Worm (Caenorhabditis elegans) whole organism, dauer: ENCODE results near the gene clec-148.

Experiments used
- unc-62 ChIP-seq: sonication (generic microtip); optimal IDR thresholded peaks from 2 replicates; lab custom pipeline; 2017; ENCODE audit warnings: missing biosample characterization, missing genetic modification reagents, missing genetic modification characterization

The clec-148 gene

DNA sequence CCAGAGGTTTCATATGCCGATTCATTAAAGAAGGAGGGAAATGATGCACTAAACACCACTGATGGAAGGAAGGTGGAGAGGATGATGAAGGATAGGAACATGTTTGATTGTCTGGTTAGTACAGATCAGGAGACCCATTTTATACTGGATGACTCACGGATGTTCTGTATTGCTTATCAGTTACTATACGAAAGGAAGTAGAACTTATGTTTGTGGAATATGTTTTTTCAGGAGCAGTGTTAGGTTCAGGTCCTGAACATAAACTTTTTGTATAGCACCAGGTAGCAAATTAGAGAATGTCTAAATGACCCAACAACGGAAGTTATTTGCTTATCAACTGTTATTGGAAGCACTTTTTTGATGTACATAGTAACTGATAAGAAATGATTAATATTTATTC, at the start of gene clec-148:
Gene clec-148 (minus strand): TSS at position 101 of the 400 bp plus-strand sequence.
- TF ChIP-seq unc-62 (GFP tag; lab: Kevin White, UChicago), result no peak

DNA sequence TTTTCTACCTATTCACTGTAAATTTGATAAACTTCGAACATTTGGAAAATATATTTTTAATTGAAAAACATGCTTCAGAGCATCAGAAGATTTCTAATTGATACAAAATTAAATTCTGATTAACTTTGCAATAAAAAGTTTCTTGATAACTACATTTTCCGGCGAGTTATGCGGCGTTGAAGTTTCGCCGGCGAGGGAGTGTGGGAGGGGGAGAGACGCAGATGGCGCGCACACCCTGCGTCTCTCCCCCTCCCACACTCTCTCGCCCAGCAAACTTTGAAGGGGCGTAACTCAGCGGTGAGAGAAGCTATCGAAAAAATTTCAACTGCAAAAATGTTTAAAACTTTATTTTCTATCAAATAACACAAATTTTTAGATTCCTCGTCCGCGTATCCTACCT, 46.9 kb upstream of the clec-148 start:
- no peak for TF ChIP-seq unc-62 (GFP tag; lab: Kevin White, UChicago)

DNA sequence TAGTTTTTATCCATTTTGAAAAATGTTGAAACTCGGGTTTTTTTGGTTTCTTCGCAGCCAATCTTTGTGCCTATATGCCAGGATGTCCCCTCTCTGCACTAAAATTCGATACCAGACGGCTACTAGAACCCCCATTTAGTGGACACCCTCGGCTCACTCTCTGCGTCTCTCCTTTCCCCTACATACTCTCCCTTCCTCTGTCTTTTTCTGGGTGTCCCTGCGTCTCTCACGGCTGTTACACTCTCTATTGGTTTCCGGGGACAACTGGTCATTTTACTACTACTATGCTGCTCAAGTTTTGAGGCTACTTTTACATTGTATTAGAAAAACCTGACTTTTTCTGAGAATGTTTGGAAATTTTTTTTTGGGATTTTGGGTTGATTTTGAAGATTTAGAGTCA, 44.7 kb upstream of the clec-148 start:
- TF ChIP-seq unc-62 (GFP tag; lab: Kevin White, UChicago), result no peak

DNA sequence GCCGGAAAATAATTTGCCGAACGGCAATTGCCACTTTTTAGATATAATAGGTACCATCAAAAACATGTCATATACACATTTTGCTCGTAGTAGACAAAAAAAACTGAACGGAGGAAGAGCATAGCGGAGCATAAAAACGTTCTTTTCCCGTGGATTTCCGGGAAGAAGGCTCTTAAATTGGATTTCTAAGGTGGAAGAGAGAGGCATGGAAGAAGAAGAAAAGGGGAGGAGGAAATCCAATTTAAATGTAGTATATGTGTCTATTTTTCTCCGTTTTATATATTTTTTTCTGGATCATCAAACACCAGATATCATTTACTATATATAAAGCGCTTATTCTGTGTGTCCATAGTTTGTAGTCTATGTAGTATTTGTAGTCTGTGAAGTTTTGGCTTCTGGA, 35.8 kb upstream of the clec-148 start:
- TF ChIP-seq unc-62 (GFP tag; lab: Kevin White, UChicago), result no peak

DNA sequence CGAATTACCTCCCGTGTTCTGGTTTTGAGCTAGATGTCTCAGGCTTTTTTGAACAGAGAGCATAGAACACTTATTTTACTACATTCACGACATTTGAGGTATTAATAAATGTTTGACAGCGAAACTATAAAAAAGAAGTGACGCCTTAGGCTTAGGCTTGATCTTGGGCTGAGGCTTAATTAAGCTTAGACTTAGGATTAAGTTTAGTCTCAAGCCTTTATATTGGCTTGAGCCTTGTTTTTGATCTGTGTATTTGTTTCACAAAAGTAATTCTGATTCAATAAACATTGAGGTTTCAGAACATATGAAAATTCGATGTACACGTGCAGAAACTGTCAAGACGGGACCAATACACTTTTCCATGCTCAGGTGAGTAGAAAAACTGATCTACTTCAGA, 34.1 kb upstream of the clec-148 start, which contains the start of gene klp-20:
Gene klp-20 (plus strand): TSS at position 298 of the 397 bp plus-strand sequence.
- TF ChIP-seq unc-62 (GFP tag; lab: Kevin White, UChicago), result no peak

DNA sequence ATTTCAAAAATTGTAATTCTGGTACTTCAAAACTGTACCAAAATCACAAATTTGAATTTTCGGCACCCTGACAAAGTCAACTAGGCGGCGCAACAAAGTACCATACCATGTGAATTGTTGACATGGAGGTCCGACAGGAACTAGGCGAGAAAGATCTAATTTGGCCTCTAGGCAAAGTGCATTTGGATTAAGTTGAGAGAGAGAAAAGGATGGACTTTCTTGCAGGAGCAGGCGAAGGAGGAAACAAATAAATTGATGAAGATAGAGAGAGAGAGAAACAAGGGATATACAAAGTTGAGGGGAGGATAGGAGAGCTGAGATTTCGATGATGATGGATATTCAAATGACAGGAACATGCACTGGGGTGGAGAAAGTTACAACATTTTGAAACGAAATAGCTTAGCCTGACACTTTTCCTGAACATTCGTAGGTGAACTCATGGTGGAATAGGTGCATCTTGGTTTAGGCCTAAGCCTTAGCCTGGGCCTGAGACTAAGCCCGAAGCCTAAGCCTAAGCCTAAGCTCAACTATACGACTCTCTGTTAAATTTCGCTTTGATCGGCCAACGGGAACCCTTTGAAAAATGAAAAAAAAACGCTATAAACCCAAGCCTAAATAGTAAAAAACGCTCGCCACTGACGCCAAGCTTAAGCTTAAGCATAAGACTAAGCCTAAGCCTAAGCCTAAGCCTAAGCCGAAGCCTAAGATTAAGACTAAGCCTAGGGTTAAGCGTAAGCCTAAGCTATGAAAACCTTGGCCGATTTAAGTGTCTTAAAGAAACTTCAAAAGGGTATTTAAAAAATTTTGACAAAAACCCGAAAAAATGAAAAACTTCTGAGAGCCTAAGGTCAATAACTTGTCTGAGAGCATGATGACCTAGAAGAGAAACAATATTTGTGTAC, 33.4 kb upstream of the clec-148 start:
- TF ChIP-seq unc-62 (GFP tag; lab: Kevin White, UChicago), result no peak

DNA sequence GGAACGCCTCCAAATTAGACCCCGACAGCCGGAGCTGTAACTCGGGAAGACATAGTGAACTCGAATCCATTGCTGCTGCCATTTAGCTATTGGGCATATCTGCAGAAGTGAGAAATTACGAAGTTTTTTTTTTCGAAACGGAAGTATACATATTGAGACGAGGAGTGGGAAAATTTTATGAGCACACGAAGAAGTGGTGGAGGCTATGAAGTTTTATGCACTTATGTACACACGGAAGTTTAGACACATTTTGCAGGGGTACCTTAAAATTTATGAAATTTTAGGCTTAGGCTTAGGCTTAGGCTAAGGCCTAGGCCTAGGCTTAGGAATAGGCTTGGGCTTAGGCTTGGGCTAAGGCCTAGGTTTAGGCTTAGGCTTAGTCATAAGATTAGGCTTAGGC, 31.4 kb upstream of the clec-148 start, which contains the start of gene W10C4.1:
Gene W10C4.1 (minus strand): TSS at position 101 of the 400 bp plus-strand sequence.
- TF ChIP-seq unc-62 (GFP tag; lab: Kevin White, UChicago), result no peak

DNA sequence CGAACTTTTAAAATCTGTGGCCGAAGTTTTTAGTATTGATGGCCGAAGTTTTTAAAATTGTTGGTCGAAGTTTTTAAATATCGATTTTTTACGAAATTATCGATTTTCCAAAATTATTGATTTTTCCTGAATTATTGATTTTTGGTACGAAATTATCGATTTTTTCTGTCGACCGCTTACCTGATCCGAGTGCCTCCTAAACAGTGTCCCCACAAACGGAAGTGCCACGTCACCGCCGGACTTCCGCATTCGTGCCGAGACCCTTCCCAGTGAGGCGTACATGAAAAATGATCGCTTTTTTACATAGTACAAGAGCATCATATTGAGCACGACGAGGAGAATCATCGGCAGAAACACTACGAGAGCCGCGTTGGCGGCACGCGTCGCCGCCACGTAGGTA, 28.3 kb upstream of the clec-148 start:
- no peak for TF ChIP-seq unc-62 (GFP tag; lab: Kevin White, UChicago)

DNA sequence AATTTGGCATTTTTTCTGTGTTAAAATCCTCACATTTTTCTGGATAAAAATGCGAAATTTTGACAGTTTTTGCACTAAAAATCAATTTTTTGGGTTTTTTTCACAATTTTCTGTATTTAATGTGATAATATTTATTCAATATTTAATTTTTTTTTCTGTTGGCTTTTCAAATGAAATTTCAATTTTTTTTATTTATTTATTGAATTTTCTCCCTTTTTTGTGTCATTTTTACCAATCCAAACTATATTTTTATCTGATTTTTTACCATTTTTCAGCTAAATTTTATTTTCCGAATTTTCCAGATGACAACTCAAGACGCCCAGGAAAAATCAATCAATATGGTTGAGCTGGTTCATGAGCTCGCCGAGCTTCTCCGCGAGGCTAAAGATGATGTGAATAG, 18.5 kb upstream of the clec-148 start, which contains the start of gene F40G9.17:
Gene F40G9.17 (plus strand): TSS at position 301 of the 400 bp plus-strand sequence.
- TF ChIP-seq unc-62 (GFP tag; lab: Kevin White, UChicago), result no peak

DNA sequence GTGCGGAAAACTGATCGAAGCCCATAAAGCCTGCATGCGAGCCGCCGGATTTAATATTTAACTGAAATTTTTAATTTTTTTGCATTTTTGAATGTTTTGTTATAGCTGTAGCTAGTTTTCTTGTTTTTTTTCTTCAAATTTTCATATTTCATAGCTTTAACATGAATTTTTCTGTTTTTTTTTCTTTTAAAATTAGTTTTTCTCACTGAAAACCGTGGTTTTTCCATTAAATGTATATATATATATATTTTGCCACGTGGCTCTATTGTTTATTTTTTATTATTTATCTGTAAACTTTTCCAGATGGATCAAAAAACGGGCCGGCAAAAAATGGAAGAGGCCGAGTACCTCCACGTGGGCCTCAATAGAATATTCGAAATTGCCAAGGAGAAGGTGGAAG, 16.2 kb upstream of the clec-148 start, which contains the start of gene sec-20:
Gene sec-20 (plus strand): TSS at position 301 of the 400 bp plus-strand sequence.
- TF ChIP-seq unc-62 (GFP tag; lab: Kevin White, UChicago), result no peak

DNA sequence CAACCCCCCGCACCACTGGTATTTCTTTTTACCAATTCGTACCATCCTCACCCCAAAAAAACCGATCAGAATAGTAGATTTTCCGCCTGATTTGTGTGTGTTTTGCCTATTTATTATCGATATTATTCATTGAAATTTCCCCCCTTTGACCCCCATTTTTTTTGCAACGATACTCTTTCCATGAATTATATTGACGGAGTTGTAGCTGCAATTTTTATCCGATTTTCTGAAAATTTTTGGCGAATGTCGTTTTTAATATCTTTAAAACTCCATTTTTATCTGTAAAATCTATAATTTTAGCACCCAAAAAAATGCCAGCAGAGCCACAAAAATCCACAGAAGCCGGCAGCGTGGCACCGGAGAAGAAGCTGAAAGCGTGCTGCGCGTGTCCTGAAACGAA, 15.1 kb upstream of the clec-148 start, which contains the start of gene cox-17:
Gene cox-17 (plus strand): TSS at position 301 of the 400 bp plus-strand sequence.
- TF ChIP-seq unc-62 (GFP tag; lab: Kevin White, UChicago), result no peak

DNA sequence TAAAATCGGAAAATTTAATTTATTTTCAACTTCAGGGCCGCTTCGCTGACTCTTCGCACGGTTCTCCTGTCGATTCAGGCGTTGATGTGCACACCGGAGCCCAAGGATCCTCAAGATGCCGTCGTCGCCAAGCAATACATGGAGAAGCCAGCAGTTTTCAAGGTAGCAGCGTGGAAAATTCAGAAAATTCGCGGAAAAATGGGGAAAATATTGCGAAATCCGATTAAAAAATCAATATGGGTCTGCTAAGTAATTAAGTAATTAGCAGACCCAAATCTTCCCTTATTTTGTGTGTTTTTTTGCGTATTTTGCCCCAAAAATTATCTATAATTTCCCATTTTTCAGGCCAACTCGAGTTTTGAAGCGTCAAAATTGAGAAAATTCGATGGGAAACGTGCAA, 13.6 kb upstream of the clec-148 start:
- no peak for TF ChIP-seq unc-62 (GFP tag; lab: Kevin White, UChicago)

DNA sequence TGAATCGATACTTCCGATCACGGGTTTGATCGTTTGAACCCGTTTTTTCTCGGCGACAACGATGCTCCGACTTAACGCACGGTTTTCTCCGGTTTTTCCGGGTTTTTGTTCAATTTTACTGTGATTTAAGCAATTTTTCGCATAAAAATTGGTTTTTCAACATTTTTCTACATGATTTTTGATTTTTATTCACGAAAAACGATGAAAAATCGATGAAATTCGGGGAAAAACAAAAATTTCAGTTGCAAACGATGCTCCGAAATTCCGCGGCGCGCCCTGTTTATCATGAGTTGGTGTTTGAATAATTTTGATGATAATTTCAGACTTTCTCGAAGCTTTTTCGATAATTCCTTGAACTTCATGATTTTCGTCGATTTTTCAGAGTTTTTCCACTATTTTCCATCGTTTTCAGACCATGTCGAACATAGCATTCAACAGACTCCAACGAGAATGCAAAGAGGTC, 12.8 kb upstream of the clec-148 start, which contains the start of gene ubc-20:
Gene ubc-20 (plus strand): TSS at position 413 of the 463 bp plus-strand sequence.
- no peak for TF ChIP-seq unc-62 (GFP tag; lab: Kevin White, UChicago)

DNA sequence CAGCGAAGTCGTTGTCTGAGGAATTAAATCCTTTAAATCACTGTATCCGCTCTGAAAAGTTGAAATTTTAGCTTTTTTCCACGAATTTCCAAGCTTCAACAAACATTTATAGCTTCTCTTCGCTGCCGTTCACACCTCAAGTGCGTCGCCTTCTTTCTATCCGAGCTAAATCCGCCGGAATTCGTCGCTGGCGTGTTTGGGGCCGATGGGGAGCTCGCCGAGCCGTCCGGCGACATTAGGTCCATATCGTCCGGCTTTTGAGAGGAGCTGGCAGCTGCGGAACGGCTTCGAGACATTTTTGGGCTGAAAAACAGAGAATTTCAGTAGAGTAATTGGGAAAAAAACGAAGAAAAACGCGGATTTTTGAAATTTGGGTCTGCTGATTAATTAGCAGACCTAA, 12.2 kb upstream of the clec-148 start, which contains the start of gene mxl-2:
Gene mxl-2 (minus strand): TSS at position 303 of the 400 bp plus-strand sequence.
- no peak for TF ChIP-seq unc-62 (GFP tag; lab: Kevin White, UChicago)

DNA sequence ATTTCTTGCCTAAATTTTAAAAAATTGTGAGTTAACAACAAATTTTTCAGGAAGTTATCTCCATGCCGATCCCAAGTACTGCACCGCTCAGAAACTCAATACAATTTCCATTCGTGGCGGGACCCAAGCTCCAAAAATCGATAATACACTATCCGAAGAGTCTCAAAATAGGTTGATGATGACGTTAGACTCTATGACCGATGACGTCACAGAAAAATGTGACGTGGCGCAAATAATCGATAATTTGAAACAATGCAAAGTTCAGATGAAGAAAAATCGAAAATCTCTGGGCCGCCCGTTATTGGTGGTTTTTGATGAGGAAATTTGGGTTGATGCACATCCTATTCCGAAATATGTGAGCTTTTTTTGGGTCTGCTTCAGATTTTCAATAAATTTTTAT, 8.7 kb upstream of the clec-148 start:
- TF ChIP-seq unc-62 (GFP tag; lab: Kevin White, UChicago), result no peak

DNA sequence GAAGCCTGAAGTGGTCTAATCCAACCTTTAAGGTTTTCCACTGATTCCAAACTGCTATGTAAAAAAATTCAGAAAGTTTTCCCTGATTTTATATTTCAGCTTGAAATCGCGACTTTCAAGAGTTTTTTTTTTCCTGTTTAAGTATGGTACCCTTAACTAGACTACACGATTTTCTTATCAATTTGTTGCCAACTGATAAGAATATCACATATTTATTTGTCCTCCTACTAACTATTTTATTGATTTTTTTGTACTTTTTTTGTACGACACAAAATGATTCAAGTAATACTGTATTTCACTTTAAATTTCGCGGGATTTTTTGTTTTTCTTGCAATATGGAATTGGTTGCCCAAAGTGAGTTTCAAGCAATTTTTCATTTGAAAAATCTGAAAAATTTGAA, 7.4 kb upstream of the clec-148 start:
- no peak for TF ChIP-seq unc-62 (GFP tag; lab: Kevin White, UChicago)
